Worm (Caenorhabditis elegans) whole organism, midembryonic: ENCODE data around the gene srd-16.

Experiments
- T22C8.4 ChIP-seq: fragments of 200-800 bp; sonication (Bioruptor generic); IDR thresholded peaks from 2 replicates; pipeline ENCODE4 v1.3.6; 2022; ENCODE audit warnings: missing genetic modification characterization, missing compliant biosample characterization
- cog-1 ChIP-seq: sonication (generic microtip); optimal IDR thresholded peaks from 2 replicates; lab custom pipeline; 2016; ENCODE audit warnings: missing genetic modification characterization, missing compliant biosample characterization
- flt-1 ChIP-seq: fragments of 200-800 bp; sonication (Bioruptor generic); IDR thresholded peaks from 2 replicates; pipeline ENCODE4 v1.3.6; 2022; ENCODE audit warnings: missing genetic modification characterization, missing compliant biosample characterization
- klf-2 ChIP-seq: fragments of 200-800 bp; sonication (Bioruptor generic); conservative IDR thresholded peaks from 2 replicates; pipeline ENCODE4 v1.3.6; 2022; ENCODE audit warnings: missing genetic modification reagents, missing genetic modification characterization, missing compliant biosample characterization
- med-1 ChIP-seq: sonication (generic microtip); optimal IDR thresholded peaks from 2 replicates; lab custom pipeline; 2017; ENCODE audit warnings: missing genetic modification characterization, mild to moderate bottlenecking, missing compliant biosample characterization, antibody characterized with exemption, missing genetic modification reagents; ENCODE audit not compliant: insufficient read depth
- ref-1 ChIP-seq: fragments of 200-800 bp; sonication (Bioruptor generic); conservative IDR thresholded peaks from 2 replicates; pipeline ENCODE4 v1.3.6; 2022; ENCODE audit warnings: missing genetic modification reagents, missing genetic modification characterization, missing compliant biosample characterization
- tab-1 ChIP-seq: fragments of 200-800 bp; sonication (Bioruptor generic); IDR thresholded peaks from 2 replicates; pipeline ENCODE4 v1.3.6; 2022; ENCODE audit warnings: missing genetic modification characterization, missing compliant biosample characterization
- ztf-23 ChIP-seq: fragments of 200-800 bp; sonication (Bioruptor generic); IDR thresholded peaks from 2 replicates; pipeline ENCODE4 v1.3.6; 2022; ENCODE audit warnings: missing genetic modification reagents, missing genetic modification characterization, missing compliant biosample characterization
- ztf-29 ChIP-seq: fragments of 200-800 bp; sonication (Bioruptor generic); IDR thresholded peaks from 2 replicates; pipeline ENCODE4 v1.3.6; 2022; ENCODE audit warnings: missing genetic modification reagents, missing genetic modification characterization, missing compliant biosample characterization

DNA sequence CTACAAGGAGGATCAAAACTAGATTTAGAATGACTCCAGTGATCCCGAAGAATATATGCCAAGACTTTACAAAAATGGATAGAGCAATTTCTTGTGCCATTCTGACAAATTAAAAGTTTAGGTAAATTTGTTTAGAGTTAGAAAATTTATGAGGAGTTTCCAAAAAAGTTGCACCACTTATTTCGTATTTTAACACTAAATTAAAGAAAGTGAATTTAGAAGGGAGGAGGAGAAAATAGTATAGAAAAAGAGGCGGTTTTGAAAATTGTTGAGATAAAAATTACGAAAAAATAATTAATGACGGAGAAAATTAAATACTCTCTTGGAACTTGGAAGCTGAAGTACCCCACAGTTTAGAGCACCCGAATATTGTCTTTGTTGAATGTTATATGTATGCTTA lies 6.4 kb upstream of the srd-16 start, which contains the start of gene srd-15:
- TF ChIP-seq klf-2, result no peak
- no peak for TF ChIP-seq flt-1 (GFP tag; lab: Robert Waterston, UW)
- no peak for TF ChIP-seq ztf-29
- no peak for TF ChIP-seq ztf-23
- no peak for TF ChIP-seq ref-1
- TF ChIP-seq cog-1 (tag; lab: Kevin White, UChicago), result no peak
- TF ChIP-seq tab-1, result no peak
- no peak for TF ChIP-seq T22C8.4 (GFP tag; lab: Robert Waterston, UW)
- TF ChIP-seq med-1 (GFP tag; lab: Kevin White, UChicago), result no peak
